Worm (Caenorhabditis elegans) whole organism, late embryonic: ENCODE data around the gene F38A1.6.

Experiments
- C38D4.7 ChIP-seq: fragments of 200-800 bp; sonication (Bioruptor generic); optimal IDR thresholded peaks from 2 replicates; lab custom pipeline; 2018; ENCODE audit warnings: mild to moderate bottlenecking, missing genetic modification characterization, moderate library complexity, missing compliant biosample characterization
- ahr-1 ChIP-seq: sonication (generic microtip); optimal IDR thresholded peaks from 2 replicates; lab custom pipeline; 2016; ENCODE audit warnings: missing genetic modification characterization, missing compliant biosample characterization
- ceh-2 ChIP-seq: sonication (generic microtip); optimal IDR thresholded peaks from 2 replicates; lab custom pipeline; 2016; ENCODE audit warnings: missing genotype, missing genetic modification characterization, missing compliant biosample characterization
- ceh-6 ChIP-seq: fragments of 200-800 bp; sonication (Bioruptor generic); optimal IDR thresholded peaks from 2 replicates; lab custom pipeline; 2018; ENCODE audit warnings: mild to moderate bottlenecking, missing genetic modification characterization, missing compliant biosample characterization
- elt-2 ChIP-seq: sonication (generic microtip); optimal IDR thresholded peaks from 2 replicates; lab custom pipeline; 2016; ENCODE audit warnings: missing genetic modification reagents, missing genetic modification characterization, missing compliant biosample characterization
- gmeb-2 ChIP-seq: sonication (generic microtip); optimal IDR thresholded peaks from 2 replicates; lab custom pipeline; 2016; ENCODE audit warnings: missing genetic modification characterization, inconsistent platforms, missing compliant biosample characterization
- pha-4 ChIP-seq: fragments of 150-350 bp; optimal IDR thresholded peaks from 2 replicates; lab custom pipeline; 2018; ENCODE audit warnings: missing biosample characterization, missing genetic modification reagents, missing genetic modification characterization
- pros-1 ChIP-seq: fragments of 150-350 bp; optimal IDR thresholded peaks from 2 replicates; lab custom pipeline; 2014; ENCODE audit warnings: missing biosample characterization, missing genetic modification reagents, missing genetic modification characterization
- sox-4 ChIP-seq: sonication (generic microtip); optimal IDR thresholded peaks from 2 replicates; lab custom pipeline; 2017; ENCODE audit warnings: mild to moderate bottlenecking, missing genetic modification characterization, inconsistent platforms, missing compliant biosample characterization
- tbx-7 ChIP-seq: sonication (generic microtip); optimal IDR thresholded peaks from 2 replicates; lab custom pipeline; 2016; ENCODE audit warnings: missing genotype, missing genetic modification characterization, missing compliant biosample characterization

DNA sequence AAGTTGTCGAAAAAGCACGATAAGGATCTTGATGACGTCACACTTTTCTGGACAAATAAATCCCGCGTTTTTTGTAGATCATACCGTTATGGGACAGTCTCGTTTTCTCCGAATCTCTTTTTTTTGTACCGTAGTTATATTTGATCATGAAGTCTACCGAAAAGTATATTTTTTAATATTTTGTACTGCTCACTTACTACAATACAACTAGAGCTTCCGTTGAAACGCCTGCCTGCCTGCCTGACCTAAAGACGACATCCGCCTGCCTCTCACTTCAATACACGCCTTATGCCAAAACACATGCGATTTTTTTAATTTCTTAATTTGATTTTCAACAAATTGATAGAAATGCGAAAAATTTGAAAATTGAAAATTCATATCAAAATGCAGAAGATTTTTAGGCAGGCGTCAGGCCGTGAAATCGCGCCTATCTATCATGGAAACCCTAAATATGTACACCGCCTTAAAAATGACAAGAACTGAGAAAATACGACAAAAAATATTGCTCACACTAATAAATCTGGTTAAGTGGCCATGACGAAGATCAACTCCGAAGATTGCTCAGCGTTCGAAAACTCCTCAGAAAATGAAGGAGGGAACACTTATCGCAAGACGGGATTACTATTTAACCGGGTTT lies 25.9 kb upstream of the F38A1.6 start, which contains the start of gene W09G12.8:
- TF ChIP-seq pha-4 (tag; lab: Kevin White, UChicago) (no peak), elt-2 (tag; lab: Kevin White, UChicago) (no peak), pros-1 (no peak), ceh-2 (no peak), gmeb-2 (tag; lab: Kevin White, UChicago) (no peak), ceh-6 (GFP tag; lab: Kevin White, UChicago) (no peak), C38D4.7 (GFP tag; lab: Kevin White, UChicago) (no peak), ahr-1 (tag; lab: Kevin White, UChicago) (no peak), tbx-7 (tag; lab: Kevin White, UChicago) (no peak), sox-4 (tag; lab: Kevin White, UChicago) (no peak)
